Worm (Caenorhabditis elegans): ENCODE results near the gene cht-4.

cht-4 gene

ce11 chrIII:1618312-1618711, 39.0 kb downstream of the cht-4 start:
- TF ChIP-seq ceh-48 (tag; optimal IDR thresholded peaks at IDR 0.05) = peak; percentile 45
- no peak for TF ChIP-seq pag-3 (tag; optimal IDR thresholded peaks at IDR 0.05; ENCODE audit: borderline replicate concordance)

DNA sequence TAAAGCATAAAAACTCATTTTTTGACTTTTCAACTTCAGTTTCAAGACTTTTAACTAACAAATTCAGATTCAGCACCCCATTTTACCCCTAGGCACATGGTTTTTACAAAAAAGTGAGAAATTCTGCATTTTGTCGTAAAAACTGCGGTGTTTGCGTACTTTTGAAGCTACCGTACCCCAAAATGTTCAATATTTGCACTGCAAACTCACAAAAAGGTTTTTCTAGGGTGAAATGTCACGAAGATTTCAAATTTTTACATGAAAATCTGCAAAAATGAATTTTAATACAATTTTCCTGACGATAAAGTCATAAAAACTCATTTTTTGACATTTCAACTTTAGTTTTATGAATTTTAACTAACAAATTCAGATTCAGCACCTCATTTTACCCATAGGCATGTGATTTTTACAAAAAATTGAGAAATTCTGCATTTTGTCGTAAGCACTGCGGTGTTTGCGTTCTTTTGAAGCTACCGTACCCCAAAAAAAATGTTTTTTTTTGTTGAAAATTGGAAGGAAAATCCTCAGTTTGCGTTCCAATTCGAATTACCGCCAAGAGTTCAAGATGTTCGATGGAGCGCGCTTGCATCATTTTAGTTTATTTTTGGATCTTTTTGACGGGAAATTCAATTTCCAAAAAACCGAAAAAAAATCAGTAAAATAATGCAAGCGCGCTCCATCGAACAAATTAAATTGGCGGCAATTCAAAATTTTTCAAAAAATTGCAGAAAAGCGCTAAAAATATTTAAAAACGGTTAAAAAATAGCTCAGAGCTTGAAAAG, 40.8 kb downstream of the cht-4 start:
- TF ChIP-seq nfya-1 (tag; optimal IDR thresholded peaks at IDR 0.05) = no peak
- TF ChIP-seq gmeb-2 (tag; optimal IDR thresholded peaks at IDR 0.05) = peak; percentile 28
- TF ChIP-seq ttx-3 (tag; optimal IDR thresholded peaks at IDR 0.05) = no peak
- TF ChIP-seq unc-55 (GFP tag; optimal IDR thresholded peaks at IDR 0.05) = no peak
- TF ChIP-seq unc-42 (tag; optimal IDR thresholded peaks at IDR 0.05) = no peak
- no peak for TF ChIP-seq madf-2 (tag; optimal IDR thresholded peaks at IDR 0.05)
- no peak for TF ChIP-seq ceh-2 (tag; optimal IDR thresholded peaks at IDR 0.05)

DNA sequence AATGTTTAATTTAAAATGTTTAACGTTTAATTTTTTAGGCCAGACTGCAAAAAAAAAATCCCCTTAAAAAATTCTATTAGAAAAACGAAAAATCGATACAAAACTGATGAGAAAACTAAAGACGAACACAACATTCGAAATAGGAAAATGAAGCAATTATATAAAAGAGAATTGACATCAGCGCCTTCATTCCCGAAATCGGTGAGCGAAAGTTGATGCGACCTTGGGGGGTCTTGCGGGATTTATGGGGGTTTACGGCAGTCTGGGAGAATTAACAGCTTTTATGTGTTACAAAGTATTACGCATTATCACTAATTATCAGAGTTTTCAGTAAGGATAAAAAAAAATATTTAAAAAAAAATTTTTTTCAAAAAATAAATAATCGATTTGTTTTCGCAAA, 42.9 kb downstream of the cht-4 start:
- no peak for TF ChIP-seq ets-4 (tag; optimal IDR thresholded peaks at IDR 0.05)
- TF ChIP-seq pros-1 (tag; optimal IDR thresholded peaks at IDR 0.05) = no peak
- no peak for TF ChIP-seq sox-4 (tag; optimal IDR thresholded peaks at IDR 0.05)
- TF ChIP-seq lin-11 (tag; optimal IDR thresholded peaks at IDR 0.05) = no peak
- TF ChIP-seq elt-2 (tag; optimal IDR thresholded peaks at IDR 0.05) = no peak
- TF ChIP-seq nfya-1 (tag; optimal IDR thresholded peaks at IDR 0.05) = no peak
- TF ChIP-seq zip-5 (tag; optimal IDR thresholded peaks at IDR 0.05) = no peak
- TF ChIP-seq madf-2 (tag; optimal IDR thresholded peaks at IDR 0.05) = no peak
- no peak for TF ChIP-seq ceh-34 (tag; optimal IDR thresholded peaks at IDR 0.05)
- TF ChIP-seq ceh-31 (tag; optimal IDR thresholded peaks at IDR 0.05) = no peak
- no peak for TF ChIP-seq hlh-13 (GFP tag; optimal IDR thresholded peaks at IDR 0.05)
- TF ChIP-seq npax-4 (tag; optimal IDR thresholded peaks at IDR 0.05) = no peak

DNA sequence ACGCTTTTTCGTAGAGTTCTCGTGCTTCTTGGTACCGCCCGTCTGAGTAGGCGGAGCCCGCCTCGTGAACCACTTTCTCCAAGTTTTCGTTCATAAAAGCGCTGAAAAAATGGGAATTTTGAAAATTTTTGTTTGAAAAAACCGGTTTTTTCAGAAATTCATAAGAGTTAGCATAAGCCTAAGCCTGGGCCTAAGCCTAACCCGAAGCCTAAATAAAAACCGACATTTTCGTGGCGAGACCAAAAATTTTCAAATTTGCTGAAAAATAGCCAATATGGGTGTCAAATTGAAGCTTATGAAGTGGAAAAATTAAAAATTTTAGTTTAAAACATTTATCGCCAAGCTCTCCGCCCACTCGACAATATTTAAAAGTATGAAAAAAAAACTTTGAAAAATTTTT, 43.3 kb downstream of the cht-4 start, which contains the start of gene Y22D7AL.9:
TSS of gene Y22D7AL.9 (minus strand) at position 101 of the 400 bp plus-strand sequence.
- no peak for TF ChIP-seq sox-4 (tag; optimal IDR thresholded peaks at IDR 0.05)
- TF ChIP-seq hlh-15 (tag; optimal IDR thresholded peaks at IDR 0.05) = no peak
- TF ChIP-seq ttx-3 (tag; optimal IDR thresholded peaks at IDR 0.05) = no peak
- TF ChIP-seq ceh-31 (tag; optimal IDR thresholded peaks at IDR 0.05) = no peak
- TF ChIP-seq dve-1 (tag; optimal IDR thresholded peaks at IDR 0.05) = no peak
- TF ChIP-seq elt-4 (tag; optimal IDR thresholded peaks at IDR 0.05) = no peak
- TF ChIP-seq elt-2 (tag; optimal IDR thresholded peaks at IDR 0.05) = no peak
- no peak for TF ChIP-seq pros-1 (tag; optimal IDR thresholded peaks at IDR 0.05)
- no peak for TF ChIP-seq pha-2 (tag; optimal IDR thresholded peaks at IDR 0.05)
- no peak for TF ChIP-seq T23F11.4 (GFP tag; optimal IDR thresholded peaks at IDR 0.05)
- TF ChIP-seq pax-1 (tag; optimal IDR thresholded peaks at IDR 0.05) = no peak

DNA sequence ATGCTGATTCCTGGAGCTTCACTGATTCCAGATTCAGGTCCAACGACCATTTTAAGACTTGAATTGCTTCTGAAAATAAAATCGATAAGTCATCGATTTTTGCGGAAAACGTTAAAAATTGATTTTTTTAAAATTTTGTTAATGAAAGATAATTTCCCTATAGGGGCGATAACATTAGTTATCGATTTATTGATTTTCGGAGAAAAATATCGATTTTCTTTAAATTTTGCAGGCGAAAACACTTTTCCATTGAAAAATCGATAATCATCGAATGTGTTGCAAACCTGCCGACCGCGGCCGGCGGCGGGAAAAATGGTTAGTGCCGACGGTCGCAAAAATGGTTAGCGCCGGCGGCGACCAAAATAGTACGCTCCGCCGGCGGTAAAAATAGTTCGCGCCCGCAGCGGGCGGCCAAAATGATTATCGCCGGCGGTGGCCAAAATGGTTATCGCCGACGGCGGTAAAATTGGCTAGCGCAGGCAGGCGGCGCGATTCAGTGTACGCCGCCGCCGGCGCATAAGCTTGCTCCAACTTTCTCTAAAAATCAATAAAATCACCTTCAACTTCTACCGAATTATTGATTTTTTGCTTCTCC, 44.2 kb downstream of the cht-4 start:
- TF ChIP-seq hlh-15 (tag; optimal IDR thresholded peaks at IDR 0.05) (no peak), C38D4.7 (GFP tag; optimal IDR thresholded peaks at IDR 0.05) (no peak), fax-1 (tag; optimal IDR thresholded peaks at IDR 0.05) (no peak), fkh-6 (tag; optimal IDR thresholded peaks at IDR 0.05) (no peak), ceh-48 (tag; optimal IDR thresholded peaks at IDR 0.05) (no peak), hlh-6 (tag; optimal IDR thresholded peaks at IDR 0.05) (no peak), ceh-18 (tag; optimal IDR thresholded peaks at IDR 0.05) (no peak), ceh-34 (tag; optimal IDR thresholded peaks at IDR 0.05) (no peak)

- TF ChIP-seq dve-1 (tag; optimal IDR thresholded peaks at IDR 0.05) = no peak
- TF ChIP-seq hlh-8 (tag; optimal IDR thresholded peaks at IDR 0.05) = no peak
- TF ChIP-seq ceh-48 (tag; optimal IDR thresholded peaks at IDR 0.05) = peak; percentile 28
- no peak for TF ChIP-seq unc-55 (GFP tag; optimal IDR thresholded peaks at IDR 0.05)
- no peak for TF ChIP-seq eyg-1 (tag; optimal IDR thresholded peaks at IDR 0.05)
These were observed 46.3 kb downstream of the cht-4 start for ce11 chrIII:1610938-1611337.

All from whole organism, late embryonic.